Fruit fly (Drosophila melanogaster): ENCODE results near the gene dmGlut.

dmGlut gene

DNA sequence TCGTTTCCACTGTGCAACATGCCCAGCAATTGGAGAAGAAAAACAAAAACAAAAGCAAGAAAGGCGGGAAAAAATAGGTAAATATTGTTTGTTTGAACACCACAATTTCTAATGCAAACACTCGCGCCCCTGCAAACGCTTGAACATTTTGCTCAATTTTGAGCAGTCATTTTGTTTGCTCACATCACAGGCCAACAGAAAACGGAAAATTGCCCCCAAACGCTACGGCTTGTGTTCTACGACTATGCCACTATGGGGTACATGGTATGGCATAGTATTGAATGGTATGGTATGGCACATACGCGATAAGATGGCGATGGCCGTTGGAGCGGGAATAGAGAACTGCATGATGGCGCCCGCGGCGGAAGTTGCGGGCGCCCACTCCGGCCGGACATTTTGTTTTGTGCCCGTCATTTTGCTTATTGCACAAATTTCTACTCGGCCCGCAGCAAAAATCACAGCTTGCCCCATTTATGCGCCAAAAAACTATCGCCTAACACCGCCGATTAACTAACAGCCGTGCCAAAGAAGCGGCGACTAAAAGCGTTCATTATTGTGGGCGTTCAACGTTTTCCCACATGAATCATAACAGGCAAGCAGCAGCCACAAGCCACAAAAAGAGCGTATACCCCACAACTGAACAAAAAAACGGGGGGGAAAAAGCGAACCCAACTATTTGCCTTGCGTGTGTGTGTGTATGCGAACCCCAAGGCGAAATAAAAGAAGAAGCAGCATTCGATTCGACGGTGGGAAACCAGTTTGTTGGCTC, 22.8 kb upstream of the dmGlut start:
- TF ChIP-seq usp (GFP tag; optimal IDR thresholded peaks at IDR 0.05): no peak
- peak; percentile 28 for TF ChIP-seq sv (GFP tag; optimal IDR thresholded peaks at IDR 0.05)
- TF ChIP-seq dl (GFP tag; optimal IDR thresholded peaks at IDR 0.05; ENCODE audit: insufficient read depth in 1 of 2, partially characterized antibody in 2 of 2): peak in 1 of 2 experiments; percentile 31
- TF ChIP-seq Rel (GFP tag; optimal IDR thresholded peaks at IDR 0.05): no peak
- TF ChIP-seq Rel (tag; optimal IDR thresholded peaks at IDR 0.05): no peak
- no peak for TF ChIP-seq Mio (GFP tag; optimal IDR thresholded peaks at IDR 0.05)
- TF ChIP-seq N (GFP tag; optimal IDR thresholded peaks at IDR 0.05): no peak
- peak; percentile 44 for TF ChIP-seq OdsH (GFP tag; optimal IDR thresholded peaks at IDR 0.05)
- no peak for TF ChIP-seq Sp1 (GFP tag; optimal IDR thresholded peaks at IDR 0.05)
- TF ChIP-seq Dfd (GFP tag; optimal IDR thresholded peaks at IDR 0.05): no peak
- no peak for TF ChIP-seq jim (GFP tag; optimal IDR thresholded peaks at IDR 0.05)
- no peak for TF ChIP-seq Hr78 (GFP tag; optimal IDR thresholded peaks at IDR 0.05)
- TF ChIP-seq foxo (GFP tag; optimal IDR thresholded peaks at IDR 0.05): peak in 1 of 2 experiments; percentile 22
- TF ChIP-seq psq (GFP tag; optimal IDR thresholded peaks at IDR 0.05): no peak
- no peak for TF ChIP-seq pan (optimal IDR thresholded peaks at IDR 0.05)
- no peak for TF ChIP-seq HLH106 (tag; optimal IDR thresholded peaks at IDR 0.05)
- TF ChIP-seq Hr83 (GFP tag; optimal IDR thresholded peaks at IDR 0.05; ENCODE audit: poor library complexity, severe bottlenecking): no peak
- TF ChIP-seq rgr (GFP tag; optimal IDR thresholded peaks at IDR 0.05): peak; percentile 11
- no peak for TF ChIP-seq Jra (GFP tag; optimal IDR thresholded peaks at IDR 0.05)
- no peak for TF ChIP-seq woc (GFP tag; optimal IDR thresholded peaks at IDR 0.05)
- TF ChIP-seq tai (GFP tag; optimal IDR thresholded peaks at IDR 0.05): no peak
- no peak for TF ChIP-seq br (GFP tag; optimal IDR thresholded peaks at IDR 0.05)
- TF ChIP-seq fru (GFP tag; optimal IDR thresholded peaks at IDR 0.05): no peak
- no peak for TF ChIP-seq Myc (optimal IDR thresholded peaks at IDR 0.05)
- TF ChIP-seq lola (GFP tag; optimal IDR thresholded peaks at IDR 0.05): no peak
- TF ChIP-seq h (GFP tag; optimal IDR thresholded peaks at IDR 0.05): no peak
- no peak for TF ChIP-seq CrebA (GFP tag; optimal IDR thresholded peaks at IDR 0.05; ENCODE audit: borderline replicate concordance)
- TF ChIP-seq Dif (GFP tag; optimal IDR thresholded peaks at IDR 0.05; ENCODE audit: partially characterized antibody): no peak
- TF ChIP-seq Abd-B (GFP tag; optimal IDR thresholded peaks at IDR 0.05): no peak
- no peak for TF ChIP-seq Hnf4 (GFP tag; optimal IDR thresholded peaks at IDR 0.05)
- TF ChIP-seq sage (GFP tag; optimal IDR thresholded peaks at IDR 0.05): no peak
- no peak for TF ChIP-seq dmrt93B (GFP tag; optimal IDR thresholded peaks at IDR 0.05)
- TF ChIP-seq CG32264 (GFP tag; optimal IDR thresholded peaks at IDR 0.05): no peak
- TF ChIP-seq Vsx2 (GFP tag; optimal IDR thresholded peaks at IDR 0.05; ENCODE audit: partially characterized antibody): no peak

DNA sequence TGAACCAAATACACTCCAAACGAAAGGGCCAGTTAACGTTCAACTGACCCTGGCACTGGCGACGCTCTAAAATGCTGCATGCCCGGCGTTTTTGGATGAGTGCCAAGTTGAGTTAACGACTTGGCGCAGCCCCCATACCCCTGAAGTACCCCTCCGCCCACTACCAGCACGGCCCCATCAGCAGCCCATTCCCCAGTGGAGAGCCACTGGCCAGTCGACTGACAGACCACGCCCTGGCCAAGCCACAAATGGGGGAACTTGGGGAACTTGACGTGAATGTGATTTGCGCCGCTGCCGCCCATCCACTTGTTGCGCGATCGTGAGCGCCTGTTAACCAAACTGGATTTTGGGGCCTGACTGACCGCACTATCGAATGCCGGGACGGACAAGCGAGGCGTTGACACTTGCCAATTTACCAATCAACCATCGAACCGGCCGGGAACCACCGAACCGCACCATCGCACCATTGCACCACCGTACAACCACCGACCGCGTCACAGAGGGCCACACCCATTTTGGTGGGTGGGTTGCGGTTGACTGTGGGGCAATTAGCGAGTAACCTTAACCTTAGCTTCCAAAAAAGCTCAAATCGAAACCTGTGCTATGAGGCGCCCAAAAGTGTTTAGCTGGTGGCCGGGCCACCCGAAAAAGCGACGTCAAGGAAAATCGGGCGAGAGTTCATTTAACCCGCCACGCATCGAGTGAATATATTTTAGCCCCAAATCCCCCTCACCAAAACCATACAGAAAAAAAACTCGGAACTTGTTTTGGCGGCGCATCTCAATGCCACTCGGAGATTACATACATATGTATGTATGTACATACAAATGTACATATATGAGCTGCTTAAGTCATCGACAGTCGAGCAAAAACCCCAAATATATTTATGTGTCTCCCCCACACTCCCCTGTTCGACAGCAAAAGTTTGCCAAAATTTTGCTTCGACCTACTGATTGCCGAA, 21.5 kb upstream of the dmGlut start:
- TF ChIP-seq sv (GFP tag; optimal IDR thresholded peaks at IDR 0.05): no peak
- no peak for TF ChIP-seq OdsH (GFP tag; optimal IDR thresholded peaks at IDR 0.05)
- TF ChIP-seq tai (GFP tag; optimal IDR thresholded peaks at IDR 0.05): no peak
- TF ChIP-seq GATAd (GFP tag; optimal IDR thresholded peaks at IDR 0.05): no peak
- TF ChIP-seq psq (GFP tag; optimal IDR thresholded peaks at IDR 0.05): peak; percentile 5
- peak; percentile 53 for TF ChIP-seq sage (GFP tag; optimal IDR thresholded peaks at IDR 0.05)
- peak; percentile 23 for TF ChIP-seq fru (GFP tag; optimal IDR thresholded peaks at IDR 0.05)
- TF ChIP-seq HLH106 (tag; optimal IDR thresholded peaks at IDR 0.05): no peak
- TF ChIP-seq Rel (GFP tag; optimal IDR thresholded peaks at IDR 0.05): no peak
- peak; percentile 100 for TF ChIP-seq Rel (tag; optimal IDR thresholded peaks at IDR 0.05)
- peak; percentile 1 for TF ChIP-seq rgr (GFP tag; optimal IDR thresholded peaks at IDR 0.05)
- TF ChIP-seq Sp1 (GFP tag; optimal IDR thresholded peaks at IDR 0.05): peak; percentile 27
- TF ChIP-seq pan (optimal IDR thresholded peaks at IDR 0.05): no peak
- TF ChIP-seq dmrt93B (GFP tag; optimal IDR thresholded peaks at IDR 0.05): no peak
- TF ChIP-seq ey (GFP tag; optimal IDR thresholded peaks at IDR 0.05): no peak
- TF ChIP-seq dl (GFP tag; optimal IDR thresholded peaks at IDR 0.05; ENCODE audit: insufficient read depth in 1 of 2, partially characterized antibody in 2 of 2): peak; percentile 59 to 62
- peak; percentile 40 for TF ChIP-seq Jra (GFP tag; optimal IDR thresholded peaks at IDR 0.05)
- no peak for TF ChIP-seq Mio (GFP tag; optimal IDR thresholded peaks at IDR 0.05)
- TF ChIP-seq br (GFP tag; optimal IDR thresholded peaks at IDR 0.05): peak; percentile 59
- no peak for TF ChIP-seq jim (GFP tag; optimal IDR thresholded peaks at IDR 0.05)
- no peak for TF ChIP-seq h (GFP tag; optimal IDR thresholded peaks at IDR 0.05)
- no peak for TF ChIP-seq usp (GFP tag; optimal IDR thresholded peaks at IDR 0.05)
- no peak for TF ChIP-seq Abd-B (GFP tag; optimal IDR thresholded peaks at IDR 0.05)
- no peak for TF ChIP-seq Dif (GFP tag; optimal IDR thresholded peaks at IDR 0.05; ENCODE audit: partially characterized antibody)
- TF ChIP-seq brk (GFP tag; optimal IDR thresholded peaks at IDR 0.05): no peak

Data from whole organism, wandering third instar larva.